Worm (Caenorhabditis elegans): ENCODE data around the gene crp-1.

DNA sequence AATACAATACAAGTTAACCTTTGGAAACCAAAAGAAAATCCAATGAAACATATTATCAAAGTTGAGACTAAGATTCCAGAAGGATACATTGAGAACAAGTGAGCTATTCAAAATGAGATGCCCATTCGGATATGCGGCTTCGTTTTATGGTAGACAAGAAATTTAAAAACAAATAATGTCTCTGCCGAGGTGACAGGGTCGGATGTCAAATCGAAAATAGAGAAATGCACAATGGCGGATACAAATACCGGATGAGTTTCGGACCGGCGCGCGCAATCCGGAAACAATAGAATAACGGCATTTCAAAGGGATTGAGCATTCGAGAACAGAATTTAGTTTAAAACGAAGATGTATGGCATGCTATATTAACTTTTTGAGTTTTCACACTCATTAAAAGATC is 15.1 kb upstream of the crp-1 start, which contains the start of gene F22E12.3:
- TF ChIP-seq pat-9 (tag; optimal IDR thresholded peaks at IDR 0.05) (no peak), syd-9 (tag; optimal IDR thresholded peaks at IDR 0.05) (no peak), ets-4 (tag; optimal IDR thresholded peaks at IDR 0.05) (no peak), pqm-1 (tag; optimal IDR thresholded peaks at IDR 0.05) (no peak), pax-1 (tag; optimal IDR thresholded peaks at IDR 0.05) (no peak), ama-1 (optimal IDR thresholded peaks at IDR 0.05) (no peak), odd-2 (tag; optimal IDR thresholded peaks at IDR 0.05) (no peak)

Data from whole organism, late embryonic.